Worm (Caenorhabditis elegans): ENCODE measurements around the gene clc-27.

Gene clc-27

DNA sequence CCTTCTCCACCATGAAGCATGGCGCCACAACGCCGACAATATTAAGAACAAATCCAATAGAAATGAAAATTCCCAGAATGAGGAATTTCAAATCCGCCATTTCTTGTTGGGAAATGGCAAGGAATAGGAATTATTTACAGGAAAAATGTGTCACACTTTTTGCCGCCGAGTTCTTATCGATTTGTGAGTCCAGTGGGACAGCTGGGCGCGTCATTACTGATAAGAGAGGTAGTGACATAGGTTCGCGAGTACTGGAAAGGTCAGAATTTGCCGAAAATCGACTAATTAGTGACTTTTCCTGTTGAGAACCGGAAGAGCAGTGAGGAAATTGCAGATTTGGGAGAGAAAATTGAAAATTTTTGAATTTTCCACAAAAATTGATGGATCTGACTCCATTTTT, 20.0 kb downstream of the clc-27 start:
- TF ChIP-seq cog-1 (tag; optimal IDR thresholded peaks at IDR 0.05) (no peak), med-1 (GFP tag; optimal IDR thresholded peaks at IDR 0.05; ENCODE audit: insufficient read depth) (no peak), ztf-29 (GFP tag; IDR thresholded peaks at IDR 0.05) (no peak), ref-1 (GFP tag; conservative IDR thresholded peaks at IDR 0.05) (no peak), klf-2 (GFP tag; conservative IDR thresholded peaks at IDR 0.05) (no peak), flt-1 (GFP tag; IDR thresholded peaks at IDR 0.05) (no peak), T22C8.4 (GFP tag; IDR thresholded peaks at IDR 0.05) (no peak), ztf-23 (GFP tag; IDR thresholded peaks at IDR 0.05) (no peak), tab-1 (GFP tag; IDR thresholded peaks at IDR 0.05) (no peak)

DNA sequence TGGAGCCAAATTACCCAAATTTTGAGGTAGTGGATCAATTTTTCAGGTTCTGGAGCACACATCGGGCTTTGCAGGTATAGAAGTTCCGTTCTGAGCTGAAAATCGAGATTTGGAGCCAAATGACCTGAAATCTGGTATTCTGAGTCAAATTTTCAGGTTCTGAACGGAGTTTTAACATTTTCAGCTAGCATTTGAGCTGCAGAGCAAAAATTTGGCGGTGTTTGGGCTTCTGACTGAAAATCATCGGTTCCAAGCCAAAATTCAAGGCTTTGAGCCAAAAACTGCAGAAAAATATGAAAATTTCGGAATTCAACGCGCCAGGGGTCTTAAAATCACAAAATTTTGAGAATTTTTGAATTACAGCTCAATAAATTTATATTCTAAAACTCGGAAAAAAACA, 22.8 kb downstream of the clc-27 start, which contains the start of the genes clc-26 and E_BE45912.2:
clc-26 (minus strand) TSS at position 101 of the 400 bp plus-strand sequence.
E_BE45912.2 (minus strand) TSS at position 139 of the 400 bp plus-strand sequence.
- TF ChIP-seq klf-2 (GFP tag; conservative IDR thresholded peaks at IDR 0.05) (no peak), ref-1 (GFP tag; conservative IDR thresholded peaks at IDR 0.05) (no peak), flt-1 (GFP tag; IDR thresholded peaks at IDR 0.05) (no peak), cog-1 (tag; optimal IDR thresholded peaks at IDR 0.05) (no peak), ztf-23 (GFP tag; IDR thresholded peaks at IDR 0.05) (no peak), tab-1 (GFP tag; IDR thresholded peaks at IDR 0.05) (no peak)

- no peak for TF ChIP-seq ztf-29 (GFP tag; IDR thresholded peaks at IDR 0.05)
- TF ChIP-seq ztf-23 (GFP tag; IDR thresholded peaks at IDR 0.05): no peak
- TF ChIP-seq tab-1 (GFP tag; IDR thresholded peaks at IDR 0.05): no peak
- no peak for TF ChIP-seq cog-1 (tag; optimal IDR thresholded peaks at IDR 0.05)
- no peak for TF ChIP-seq T22C8.4 (GFP tag; IDR thresholded peaks at IDR 0.05)
- no peak for TF ChIP-seq flt-1 (GFP tag; IDR thresholded peaks at IDR 0.05)
- TF ChIP-seq klf-2 (GFP tag; conservative IDR thresholded peaks at IDR 0.05): no peak
Measured at ce11 chrIII:1034853-1035252, 26.7 kb downstream of the clc-27 start.

DNA sequence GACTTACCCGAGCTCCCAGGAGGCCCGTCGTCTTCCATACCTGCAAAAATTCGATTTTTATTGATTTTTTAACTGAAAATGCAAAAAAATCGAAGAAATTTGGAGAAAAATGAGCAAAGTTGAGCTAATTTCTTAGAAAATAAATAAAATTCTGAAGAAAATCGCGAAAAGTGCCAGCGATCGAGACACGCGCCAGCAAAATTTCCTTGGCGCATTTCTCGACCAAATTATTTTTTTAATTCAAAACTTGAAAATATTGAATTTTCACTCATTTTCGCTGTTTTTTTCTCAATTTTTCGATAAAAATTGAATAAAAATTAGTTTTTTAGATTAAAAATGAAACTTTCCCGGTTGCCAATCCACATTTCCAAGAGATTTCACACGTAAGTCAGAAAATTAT, 29.0 kb downstream of the clc-27 start, which contains the start of the genes chin-1 and BE0003N10.1:
chin-1 (minus strand) TSS at position 40 of the 400 bp plus-strand sequence.
BE0003N10.1 (plus strand) TSS at position 320 of the 400 bp plus-strand sequence.
- TF ChIP-seq med-1 (GFP tag; optimal IDR thresholded peaks at IDR 0.05; ENCODE audit: insufficient read depth): no peak
- TF ChIP-seq ref-1 (GFP tag; conservative IDR thresholded peaks at IDR 0.05): no peak
- TF ChIP-seq tab-1 (GFP tag; IDR thresholded peaks at IDR 0.05): no peak
- TF ChIP-seq cog-1 (tag; optimal IDR thresholded peaks at IDR 0.05): no peak
- no peak for TF ChIP-seq T22C8.4 (GFP tag; IDR thresholded peaks at IDR 0.05)
- no peak for TF ChIP-seq flt-1 (GFP tag; IDR thresholded peaks at IDR 0.05)
- no peak for TF ChIP-seq ztf-23 (GFP tag; IDR thresholded peaks at IDR 0.05)
- TF ChIP-seq klf-2 (GFP tag; conservative IDR thresholded peaks at IDR 0.05): no peak
- TF ChIP-seq ztf-29 (GFP tag; IDR thresholded peaks at IDR 0.05): no peak

ce11 chrIII:1040059-1040458, 31.9 kb downstream of the clc-27 start:
- no peak for TF ChIP-seq T22C8.4 (GFP tag; IDR thresholded peaks at IDR 0.05)
- TF ChIP-seq cog-1 (tag; optimal IDR thresholded peaks at IDR 0.05): no peak
- TF ChIP-seq tab-1 (GFP tag; IDR thresholded peaks at IDR 0.05): no peak
- TF ChIP-seq flt-1 (GFP tag; IDR thresholded peaks at IDR 0.05): no peak
- TF ChIP-seq ztf-23 (GFP tag; IDR thresholded peaks at IDR 0.05): no peak
- no peak for TF ChIP-seq med-1 (GFP tag; optimal IDR thresholded peaks at IDR 0.05; ENCODE audit: insufficient read depth)
- TF ChIP-seq klf-2 (GFP tag; conservative IDR thresholded peaks at IDR 0.05): no peak
- no peak for TF ChIP-seq ztf-29 (GFP tag; IDR thresholded peaks at IDR 0.05)
- TF ChIP-seq ref-1 (GFP tag; conservative IDR thresholded peaks at IDR 0.05): no peak

ce11 chrIII:1043790-1044189, 35.6 kb downstream of the clc-27 start:
- TF ChIP-seq ztf-23 (GFP tag; IDR thresholded peaks at IDR 0.05) (no peak), ztf-29 (GFP tag; IDR thresholded peaks at IDR 0.05) (no peak)

- no peak for TF ChIP-seq flt-1 (GFP tag; IDR thresholded peaks at IDR 0.05)
- TF ChIP-seq med-1 (GFP tag; optimal IDR thresholded peaks at IDR 0.05; ENCODE audit: insufficient read depth): no peak
- TF ChIP-seq klf-2 (GFP tag; conservative IDR thresholded peaks at IDR 0.05): no peak
Measured at ce11 chrIII:1051877-1052276, 43.7 kb downstream of the clc-27 start.

DNA sequence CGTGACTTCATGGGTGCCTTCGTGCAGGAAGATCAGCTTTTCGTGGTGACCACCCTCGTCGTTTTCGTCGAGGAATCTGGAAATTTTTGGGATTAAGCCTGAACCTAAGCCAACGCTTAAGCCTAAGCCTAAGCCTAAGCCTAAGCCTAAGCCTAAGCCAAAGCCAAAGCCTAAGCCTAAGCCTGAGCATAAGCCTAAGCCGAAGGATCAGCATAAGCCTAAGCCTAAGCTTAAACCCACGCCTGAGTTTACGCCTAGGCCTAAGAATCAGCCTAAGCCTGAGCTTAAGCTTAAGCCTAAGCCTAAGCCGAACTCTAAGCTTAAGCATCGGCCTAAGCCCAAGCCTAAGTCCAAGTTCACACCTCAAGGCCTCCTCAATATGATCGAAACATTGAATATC, 44.1 kb downstream of the clc-27 start:
- TF ChIP-seq cog-1 (tag; optimal IDR thresholded peaks at IDR 0.05) (no peak), T22C8.4 (GFP tag; IDR thresholded peaks at IDR 0.05) (no peak), ref-1 (GFP tag; conservative IDR thresholded peaks at IDR 0.05) (no peak), ztf-29 (GFP tag; IDR thresholded peaks at IDR 0.05) (peak; percentile 73; the same call in 1 of the 2 replicates), tab-1 (GFP tag; IDR thresholded peaks at IDR 0.05) (no peak)

DNA sequence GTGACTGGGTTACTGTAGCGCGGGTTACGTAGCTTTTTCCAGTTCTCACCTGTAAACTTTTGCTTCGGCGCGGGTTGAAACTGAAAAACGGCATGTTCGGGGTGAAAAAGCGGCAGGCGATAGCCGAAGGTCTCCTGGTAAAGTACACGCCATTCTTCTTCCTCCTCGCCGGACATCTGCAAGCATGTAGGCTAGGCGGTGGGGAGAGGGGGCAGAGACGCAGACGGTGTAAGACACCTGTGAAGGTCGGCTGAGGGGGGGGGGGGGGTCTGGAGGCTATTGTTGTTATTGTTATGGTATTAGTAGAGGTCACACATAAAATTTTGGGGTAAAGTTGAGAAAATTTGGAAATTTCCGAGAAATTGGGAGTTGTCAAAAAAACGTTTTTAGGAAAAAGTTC, 44.9 kb downstream of the clc-27 start, which contains the start of gene fbxo-11.2:
fbxo-11.2 (minus strand) TSS at position 176 of the 400 bp plus-strand sequence.
- TF ChIP-seq T22C8.4 (GFP tag; IDR thresholded peaks at IDR 0.05): no peak

ce11 chrIII:1054096-1054495, 45.9 kb downstream of the clc-27 start:
- TF ChIP-seq tab-1 (GFP tag; IDR thresholded peaks at IDR 0.05) (0 out of 2 replicates have a peak, but pooled peaks have one; percentile 25), ztf-23 (GFP tag; IDR thresholded peaks at IDR 0.05) (0 out of 2 replicates have a peak, but pooled peaks have one; percentile 45), ref-1 (GFP tag; conservative IDR thresholded peaks at IDR 0.05) (no peak), klf-2 (GFP tag; conservative IDR thresholded peaks at IDR 0.05) (no peak), cog-1 (tag; optimal IDR thresholded peaks at IDR 0.05) (no peak), ztf-29 (GFP tag; IDR thresholded peaks at IDR 0.05) (0 out of 2 replicates have a peak, but pooled peaks have one; percentile 6)

Data from whole organism, midembryonic.